Fruit fly (Drosophila melanogaster) whole organism, wandering third instar larva: ENCODE data around the gene CG33332.

Source experiments
- Abd-B ChIP-seq: fragments of >200 bp; optimal IDR thresholded peaks from 2 replicates; lab custom pipeline; 2017; ENCODE audit warnings: missing biosample characterization, missing genetic modification characterization
- CG32264 ChIP-seq: fragments of 200-800 bp; sonication (Bioruptor generic); optimal IDR thresholded peaks from 2 replicates; lab custom pipeline; 2016; ENCODE audit warnings: missing biosample characterization, missing genetic modification characterization
- Dfd ChIP-seq: fragments of >200 bp; optimal IDR thresholded peaks from 2 replicates; lab custom pipeline; 2017; ENCODE audit warnings: missing biosample characterization, missing genetic modification characterization
- GATAd ChIP-seq: sonication (Bioruptor generic); optimal IDR thresholded peaks from 2 replicates; lab custom pipeline; 2016; ENCODE audit warnings: missing biosample characterization, missing genetic modification characterization
- Hr78 ChIP-seq: fragments of >200 bp; optimal IDR thresholded peaks from 2 replicates; lab custom pipeline; 2017; ENCODE audit warnings: missing biosample characterization, missing genetic modification characterization
- Hr83 ChIP-seq: fragments of 200-300 bp; sonication (Bioruptor generic); optimal IDR thresholded peaks from 2 replicates; lab custom pipeline; 2016; ENCODE audit warnings: missing biosample characterization, mild to moderate bottlenecking, missing genetic modification characterization, moderate library complexity; ENCODE audit not compliant: poor library complexity, severe bottlenecking
- fru ChIP-seq: fragments of 200-800 bp; sonication (Bioruptor generic); optimal IDR thresholded peaks from 3 replicates; lab custom pipeline; 2016; ENCODE audit warnings: missing biosample characterization, mild to moderate bottlenecking, missing genetic modification characterization
- lola ChIP-seq: fragments of >200 bp; optimal IDR thresholded peaks from 2 replicates; lab custom pipeline; 2017; ENCODE audit warnings: missing biosample characterization, missing genetic modification characterization
- pan ChIP-seq: fragments of >200 bp; optimal IDR thresholded peaks from 2 replicates; lab custom pipeline; 2017
- usp ChIP-seq: fragments of >200 bp; optimal IDR thresholded peaks from 2 replicates; lab custom pipeline; 2017; ENCODE audit warnings: missing biosample characterization, missing genetic modification characterization
- woc ChIP-seq: sonication (Bioruptor generic); optimal IDR thresholded peaks from 2 replicates; lab custom pipeline; 2016; ENCODE audit warnings: missing biosample characterization, mild to moderate bottlenecking, missing genetic modification characterization

- no peak for TF ChIP-seq Hr78 (GFP tag; lab: Kevin White, UChicago)
- no peak for TF ChIP-seq Hr83 (GFP tag; lab: Kevin White, UChicago)
- TF ChIP-seq usp (GFP tag; lab: Kevin White, UChicago) = no peak
- TF ChIP-seq fru (GFP tag; lab: Kevin White, UChicago) = no peak
- TF ChIP-seq pan = no peak
- TF ChIP-seq Dfd (GFP tag; lab: Kevin White, UChicago) = no peak
- no peak for TF ChIP-seq Abd-B
- no peak for TF ChIP-seq GATAd
- no peak for TF ChIP-seq CG32264 (GFP tag; lab: Kevin White, UChicago)
- TF ChIP-seq woc (GFP tag; lab: Kevin White, UChicago) = peak; percentile 89
- TF ChIP-seq lola (GFP tag; lab: Kevin White, UChicago) = no peak
Observed at dm6 chr3R:14903837-14904431, 17.7 kb downstream of the CG33332 start, which contains the start of gene VhaPPA1-1.
